Worm (Caenorhabditis elegans) whole organism, early embryonic: ENCODE data around the gene spex-3.

Experiments
- B0310.2 ChIP-seq: sonication (generic microtip); optimal IDR thresholded peaks from 2 replicates; lab custom pipeline; 2016; ENCODE audit warnings: mild to moderate bottlenecking, missing genetic modification characterization, missing compliant biosample characterization
- F13C5.2 ChIP-seq: sonication (generic microtip); optimal IDR thresholded peaks from 2 replicates; lab custom pipeline; 2017; ENCODE audit warnings: mild to moderate bottlenecking, missing genetic modification characterization, inconsistent platforms, missing compliant biosample characterization
- aly-1 ChIP-seq: sonication (generic microtip); optimal IDR thresholded peaks from 2 replicates; lab custom pipeline; 2016; ENCODE audit warnings: missing genetic modification characterization, missing compliant biosample characterization
- ama-1 ChIP-seq: fragments of 150-350 bp; optimal IDR thresholded peaks from 2 replicates; lab custom pipeline; 2014
- ceh-13 ChIP-seq: fragments of 200-800 bp; sonication (Bioruptor generic); optimal IDR thresholded peaks from 2 replicates; lab custom pipeline; 2018; ENCODE audit warnings: mild to moderate bottlenecking, missing genetic modification characterization, missing compliant biosample characterization
- ceh-36 ChIP-seq: sonication (generic microtip); optimal IDR thresholded peaks from 2 replicates; lab custom pipeline; 2016; ENCODE audit warnings: missing genetic modification characterization, inconsistent platforms, missing compliant biosample characterization
- ets-7 ChIP-seq: sonication (generic microtip); optimal IDR thresholded peaks from 2 replicates; lab custom pipeline; 2016; ENCODE audit warnings: missing genotype, missing genetic modification characterization, missing compliant biosample characterization
- flt-1 ChIP-seq: fragments of 200-800 bp; sonication (Bioruptor generic); IDR thresholded peaks from 2 replicates; pipeline ENCODE4 v1.3.6; 2022; ENCODE audit warnings: missing genetic modification characterization, missing compliant biosample characterization
- hmbx-1 ChIP-seq: sonication (generic microtip); optimal IDR thresholded peaks from 2 replicates; lab custom pipeline; 2016; ENCODE audit warnings: mild to moderate bottlenecking, missing genetic modification characterization, missing compliant biosample characterization
- hmg-4 ChIP-seq: fragments of 200-800 bp; sonication (Bioruptor generic); optimal IDR thresholded peaks from 2 replicates; lab custom pipeline; 2018; ENCODE audit warnings: mild to moderate bottlenecking, missing genetic modification characterization, missing compliant biosample characterization
- hnd-1 ChIP-seq: sonication (generic microtip); optimal IDR thresholded peaks from 2 replicates; lab custom pipeline; 2016; ENCODE audit warnings: missing genetic modification characterization, missing compliant biosample characterization
- pes-1 ChIP-seq: fragments of 200-800 bp; sonication (Bioruptor generic); IDR thresholded peaks from 2 replicates; pipeline ENCODE4 v1.3.6; 2022; ENCODE audit warnings: missing genetic modification reagents, missing genetic modification characterization, missing compliant biosample characterization
- scrt-1 ChIP-seq: fragments of 200-800 bp; sonication (Bioruptor generic); IDR thresholded peaks from 2 replicates; pipeline ENCODE4 v1.3.6; 2022; ENCODE audit warnings: missing genetic modification characterization, missing compliant biosample characterization
- sea-1 ChIP-seq: fragments of 200-800 bp; sonication (Bioruptor generic); conservative IDR thresholded peaks from 2 replicates; pipeline ENCODE4 v1.3.6; 2022; ENCODE audit warnings: missing genetic modification characterization, missing compliant biosample characterization
- tbx-11 ChIP-seq: fragments of 200-800 bp; sonication (Bioruptor generic); IDR thresholded peaks from 2 replicates; pipeline ENCODE4 v1.3.6; 2022; ENCODE audit warnings: missing genetic modification characterization, missing compliant biosample characterization
- tbx-37 ChIP-seq: fragments of 200-800 bp; sonication (Bioruptor generic); conservative IDR thresholded peaks from 2 replicates; pipeline ENCODE4 v1.3.6; 2022; ENCODE audit warnings: missing genetic modification reagents, missing genetic modification characterization, missing compliant biosample characterization
- tra-4 ChIP-seq: sonication (generic microtip); optimal IDR thresholded peaks from 2 replicates; lab custom pipeline; 2017; ENCODE audit warnings: missing genetic modification characterization, missing compliant biosample characterization

Gene spex-3

ce11 chrIII:1661031-1661430, 41.2 kb downstream of the spex-3 start:
- no peak for TF ChIP-seq tra-4
- TF ChIP-seq hmg-4 (GFP tag; lab: Kevin White, UChicago) = no peak
- TF ChIP-seq tbx-37 (GFP tag; lab: Robert Waterston, UW) = no peak

ce11 chrIII:1659763-1660162, 42.5 kb downstream of the spex-3 start, which contains the start of gene Y22D7AL.15:
Gene Y22D7AL.15, minus strand, starts transcription at chrIII:1659863.
- TF ChIP-seq sea-1 (GFP tag; lab: Robert Waterston, UW) (no peak), aly-1 (no peak), ets-7 (tag; lab: Kevin White, UChicago) (no peak), tbx-37 (GFP tag; lab: Robert Waterston, UW) (no peak), hnd-1 (tag; lab: Kevin White, UChicago) (no peak), tbx-11 (GFP tag; lab: Robert Waterston, UW) (no peak), pes-1 (GFP tag; lab: Robert Waterston, UW) (no peak), tra-4 (no peak), flt-1 (no peak), ceh-36 (tag; lab: Kevin White, UChicago) (no peak), ceh-13 (GFP tag; lab: Kevin White, UChicago) (no peak), B0310.2 (tag; lab: Kevin White, UChicago) (no peak), scrt-1 (no peak), F13C5.2 (no peak)

DNA sequence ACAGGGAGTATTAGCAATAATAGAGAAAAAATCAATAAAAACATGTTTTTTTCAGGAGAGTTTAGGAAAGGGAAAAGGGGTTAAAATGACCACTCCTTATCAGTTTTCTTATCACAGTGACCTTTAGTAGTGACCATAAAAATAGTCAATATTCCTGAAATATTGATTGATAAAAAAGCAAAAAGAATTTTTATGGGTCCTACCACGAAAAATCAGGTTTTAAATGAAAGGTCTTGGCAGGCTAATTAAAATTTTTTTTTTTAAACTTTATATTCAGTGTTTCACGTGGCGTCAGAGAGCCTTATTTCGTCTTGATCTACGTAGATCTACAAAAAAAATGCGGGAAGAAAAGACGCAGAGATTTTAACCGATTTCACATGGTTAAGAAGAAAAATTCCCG, 44.9 kb downstream of the spex-3 start, which contains the start of gene cht-4:
TSS of gene cht-4 (minus strand) at position 101 of the 400 bp plus-strand sequence.
- TF ChIP-seq sea-1 (GFP tag; lab: Robert Waterston, UW) = no peak
- TF ChIP-seq aly-1 = no peak
- TF ChIP-seq flt-1 = no peak
- TF ChIP-seq ceh-36 (tag; lab: Kevin White, UChicago) = no peak
- TF ChIP-seq hmbx-1 (tag; lab: Kevin White, UChicago) = no peak
- TF ChIP-seq hnd-1 (tag; lab: Kevin White, UChicago) = no peak
- no peak for TF ChIP-seq ama-1
- no peak for TF ChIP-seq hmg-4 (GFP tag; lab: Kevin White, UChicago)
- TF ChIP-seq pes-1 (GFP tag; lab: Robert Waterston, UW) = no peak
- TF ChIP-seq F13C5.2 = no peak
- TF ChIP-seq ceh-13 (GFP tag; lab: Kevin White, UChicago) = no peak
- TF ChIP-seq scrt-1 = no peak
- no peak for TF ChIP-seq tbx-37 (GFP tag; lab: Robert Waterston, UW)
- TF ChIP-seq tra-4 = no peak
- no peak for TF ChIP-seq B0310.2 (tag; lab: Kevin White, UChicago)
- TF ChIP-seq ets-7 (tag; lab: Kevin White, UChicago) = no peak
- no peak for TF ChIP-seq tbx-11 (GFP tag; lab: Robert Waterston, UW)

- TF ChIP-seq hmg-4 (GFP tag; lab: Kevin White, UChicago) (no peak), aly-1 (no peak), pes-1 (GFP tag; lab: Robert Waterston, UW) (no peak), ets-7 (tag; lab: Kevin White, UChicago) (no peak), ceh-13 (GFP tag; lab: Kevin White, UChicago) (no peak), tbx-37 (GFP tag; lab: Robert Waterston, UW) (no peak), B0310.2 (tag; lab: Kevin White, UChicago) (no peak), tra-4 (no peak), hnd-1 (tag; lab: Kevin White, UChicago) (no peak), sea-1 (GFP tag; lab: Robert Waterston, UW) (no peak), tbx-11 (GFP tag; lab: Robert Waterston, UW) (no peak), ceh-36 (tag; lab: Kevin White, UChicago) (no peak), F13C5.2 (no peak), hmbx-1 (tag; lab: Kevin White, UChicago) (no peak)
Measured at ce11 chrIII:1652925-1653324, 49.3 kb downstream of the spex-3 start.

- TF ChIP-seq ceh-13 (GFP tag; lab: Kevin White, UChicago) = no peak
- no peak for TF ChIP-seq hmbx-1 (tag; lab: Kevin White, UChicago)
- no peak for TF ChIP-seq scrt-1
- TF ChIP-seq pes-1 (GFP tag; lab: Robert Waterston, UW) = no peak
Measured at ce11 chrIII:1652181-1652580, 50.1 kb downstream of the spex-3 start, which contains the start of gene Y22D7AL.1. Gene Y22D7AL.1, plus strand, starts transcription at chrIII:1652481.
